Fruit fly (Drosophila melanogaster): ENCODE data around the gene Taf9.

Taf9 gene

DNA sequence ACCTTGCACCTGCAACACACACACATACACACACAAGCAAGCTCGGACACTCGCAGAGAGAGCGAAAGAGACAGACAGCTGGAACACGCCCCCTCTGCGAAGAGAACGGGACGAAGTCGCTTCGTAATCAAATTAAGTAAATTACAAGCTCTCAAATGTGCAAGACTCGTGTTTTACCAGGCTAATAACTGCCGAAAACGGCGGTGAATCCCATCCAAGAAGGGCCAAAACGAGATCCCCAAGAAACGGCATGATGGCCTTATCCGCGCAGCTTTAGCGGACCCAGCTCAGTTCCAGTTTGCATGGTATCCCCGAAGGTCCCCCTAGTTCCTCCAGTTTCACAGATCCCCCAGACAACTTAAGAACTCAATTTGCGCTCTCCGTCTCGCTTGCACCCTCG, 37.9 kb upstream of the Taf9 start (continued):
- TF ChIP-seq CG13296 (GFP tag; optimal IDR thresholded peaks at IDR 0.05) (no peak), Hr3 (GFP tag; optimal IDR thresholded peaks at IDR 0.05) (no peak)

DNA sequence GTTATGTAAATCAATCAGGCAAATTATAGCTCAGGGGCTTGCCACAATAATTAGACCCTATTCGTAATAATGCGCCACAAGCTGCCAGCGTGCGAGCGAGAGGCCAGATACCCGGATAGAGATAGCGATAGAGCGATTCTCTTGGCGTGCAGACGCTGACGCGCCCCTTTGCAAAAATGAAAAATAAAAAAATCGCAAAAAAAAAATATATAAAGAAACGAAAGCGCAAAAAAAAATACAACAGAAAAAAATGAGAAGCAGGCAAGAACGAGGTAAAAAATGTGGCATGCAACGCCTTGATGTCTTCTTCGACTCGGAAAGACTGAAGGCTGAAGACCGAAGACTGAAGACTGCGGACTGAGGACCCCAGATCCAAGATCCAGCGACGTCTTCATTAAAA, 35.6 kb upstream of the Taf9 start:
- TF ChIP-seq CG7839 (tag; optimal IDR thresholded peaks at IDR 0.05) = no peak
- peak; percentile 89 for TF ChIP-seq nom (GFP tag; optimal IDR thresholded peaks at IDR 0.05)
- peak in 1 of 2 experiments; percentile 50 for TF ChIP-seq bsh (GFP tag; optimal IDR thresholded peaks at IDR 0.05)
- no peak for TF ChIP-seq MESR4 (GFP tag; optimal IDR thresholded peaks at IDR 0.05)
- TF ChIP-seq CG7357 (GFP tag; IDR thresholded peaks at IDR 0.05) = no peak

DNA sequence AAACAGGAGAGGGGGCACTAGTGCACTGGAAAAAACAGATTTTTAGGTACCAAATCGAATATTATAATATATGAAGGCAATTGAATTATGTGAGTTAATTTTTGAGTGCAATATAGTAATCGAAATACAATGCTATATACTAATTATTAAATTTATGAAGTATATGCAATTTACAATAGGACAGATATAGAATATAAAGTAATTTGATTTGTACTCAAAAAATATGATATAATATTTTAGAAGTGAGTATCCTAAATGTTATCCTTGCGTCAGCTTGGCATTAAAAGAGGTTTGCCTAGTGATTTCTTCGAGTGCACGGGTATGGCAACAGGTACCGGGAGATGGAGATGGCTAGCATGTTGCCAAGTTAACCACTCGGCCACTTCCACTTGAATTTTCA, 35.0 kb upstream of the Taf9 start:
- TF ChIP-seq dmrt11E (tag; optimal IDR thresholded peaks at IDR 0.05) = peak; percentile 27
- TF ChIP-seq H2.0 (GFP tag; IDR thresholded peaks at IDR 0.05) = no peak
- TF ChIP-seq her (GFP tag; optimal IDR thresholded peaks at IDR 0.05) = no peak
- TF ChIP-seq CG17568 (GFP tag; optimal IDR thresholded peaks at IDR 0.05) = no peak
- no peak for TF ChIP-seq CG15269 (tag; optimal IDR thresholded peaks at IDR 0.05)
- peak in 1 of 2 experiments; percentile 18 for TF ChIP-seq bsh (GFP tag; optimal IDR thresholded peaks at IDR 0.05)
- TF ChIP-seq cad (GFP tag; optimal IDR thresholded peaks at IDR 0.05) = no peak
- no peak for TF ChIP-seq org-1 (GFP tag; optimal IDR thresholded peaks at IDR 0.05)
- no peak for TF ChIP-seq Kr (GFP tag; optimal IDR thresholded peaks at IDR 0.05)
- TF ChIP-seq ase (GFP tag; IDR thresholded peaks at IDR 0.05) = no peak

DNA sequence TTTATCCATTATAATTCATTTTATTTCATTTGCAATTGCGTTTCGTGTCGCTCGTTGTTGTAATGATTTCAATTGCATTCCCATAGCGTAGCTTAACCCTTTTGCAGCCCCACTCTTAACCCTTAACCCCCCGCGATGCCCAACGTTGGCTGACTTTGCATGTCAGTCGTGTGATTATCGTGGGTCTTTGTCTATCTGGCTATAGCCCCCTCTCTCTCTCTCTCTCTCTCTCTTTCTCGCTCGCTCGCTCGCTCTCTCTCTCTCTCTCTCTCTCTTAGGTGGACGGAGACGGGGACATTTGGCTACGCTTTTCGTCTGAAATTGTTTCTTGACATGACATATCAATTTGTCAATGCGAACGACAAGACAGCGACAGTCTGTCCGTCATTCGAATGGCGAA, 29.8 kb upstream of the Taf9 start:
- TF ChIP-seq Nf-YB (GFP tag; optimal IDR thresholded peaks at IDR 0.05) (peak; percentile 23), Kr (GFP tag; optimal IDR thresholded peaks at IDR 0.05) (peak; percentile 50), Nf-YC (tag; optimal IDR thresholded peaks at IDR 0.05) (peak; percentile 83), CG6689 (GFP tag; IDR thresholded peaks at IDR 0.05) (no peak), CG1832 (GFP tag; optimal IDR thresholded peaks at IDR 0.05) (peak; percentile 37), CG18011 (GFP tag; optimal IDR thresholded peaks at IDR 0.05) (no peak), chn (GFP tag; optimal IDR thresholded peaks at IDR 0.05) (no peak), Trl (optimal IDR thresholded peaks at IDR 0.05) (peak; percentile 29 to 38), Trl (GFP tag; optimal IDR thresholded peaks at IDR 0.05) (no peak), Ets65A (GFP tag) (peak; percentile 61)

DNA sequence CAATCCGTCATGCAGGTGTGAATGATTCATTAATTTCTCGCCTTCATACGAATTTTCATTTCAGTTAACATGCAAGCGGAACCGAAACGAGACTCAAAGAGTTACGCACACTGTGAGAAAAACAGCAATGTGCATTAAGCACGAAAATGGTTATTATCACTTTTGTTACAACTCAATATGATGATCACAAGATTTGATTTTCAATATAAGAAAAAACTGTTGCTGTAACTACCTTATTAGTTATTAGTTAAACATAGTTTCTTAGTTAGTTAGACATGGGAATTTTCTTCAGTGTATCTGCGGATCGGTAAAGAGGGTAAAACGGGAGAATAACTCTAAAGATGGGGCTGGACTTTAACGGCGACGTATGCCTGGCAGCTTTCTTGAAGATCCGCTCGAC, 27.2 kb upstream of the Taf9 start:
- TF ChIP-seq gsb-n (tag; optimal IDR thresholded peaks at IDR 0.05) (no peak), CG11695 (GFP tag; IDR thresholded peaks at IDR 0.05) (no peak), cad (GFP tag; optimal IDR thresholded peaks at IDR 0.05) (no peak), dmrt11E (tag; optimal IDR thresholded peaks at IDR 0.05) (peak; percentile 25), ewg (GFP tag; optimal IDR thresholded peaks at IDR 0.05) (no peak), D19A (tag; optimal IDR thresholded peaks at IDR 0.05) (no peak), CG10366 (GFP tag; IDR thresholded peaks at IDR 0.05) (no peak), esg (GFP tag; conservative IDR thresholded peaks at IDR 0.05) (no peak), CG3726 (GFP tag; IDR thresholded peaks at IDR 0.05) (no peak), CG4328 (GFP tag; optimal IDR thresholded peaks at IDR 0.05) (no peak), zfh1 (GFP tag; IDR thresholded peaks at IDR 0.05) (no peak), CG6689 (GFP tag; IDR thresholded peaks at IDR 0.05) (no peak), al (GFP tag; IDR thresholded peaks at IDR 0.05) (no peak), crol (GFP tag; IDR thresholded peaks at IDR 0.05) (no peak), grau (tag; optimal IDR thresholded peaks at IDR 0.05) (no peak), hb (GFP tag; IDR thresholded peaks at IDR 0.05; ENCODE audit: partially characterized antibody) (no peak), sens (GFP tag) (peak; percentile 60), Six4 (GFP tag; optimal IDR thresholded peaks at IDR 0.05) (no peak), gem (tag; optimal IDR thresholded peaks at IDR 0.05) (peak; percentile 4), CG2712 (tag; optimal IDR thresholded peaks at IDR 0.05) (peak; percentile 4), tgo (GFP tag; IDR thresholded peaks at IDR 0.05) (no peak), NC2α (GFP tag; optimal IDR thresholded peaks at IDR 0.05) (no peak), chif (GFP tag; optimal IDR thresholded peaks at IDR 0.05) (no peak), CG10543 (GFP tag; optimal IDR thresholded peaks at IDR 0.05) (no peak)

Measured in whole organism, embryonic.